Worm (Caenorhabditis elegans) whole organism, L2 larva: ENCODE data around the gene cyp-13A10.
A peak's percentile ranks its signal among the peaks of the same experiment; 100 is the strongest.

Source experiments
- C34F6.9 ChIP-seq: fragments of 150-350 bp; optimal IDR thresholded peaks from 2 replicates; lab custom pipeline; 2014; ENCODE audit warnings: missing biosample characterization, missing genetic modification characterization
- F13H6.1 ChIP-seq: sonication (generic microtip); optimal IDR thresholded peaks from 2 replicates; lab custom pipeline; 2016; ENCODE audit warnings: missing genetic modification characterization, missing compliant biosample characterization
- R02D3.7 ChIP-seq: fragments of 150-350 bp; optimal IDR thresholded peaks from 2 replicates; lab custom pipeline; 2014; ENCODE audit warnings: missing biosample characterization, missing genetic modification characterization
- Y55F3AM.14 ChIP-seq: fragments of 200-800 bp; sonication (Bioruptor generic); optimal IDR thresholded peaks from 2 replicates; lab custom pipeline; 2018; ENCODE audit warnings: mild to moderate bottlenecking, missing genetic modification characterization, missing compliant biosample characterization
- ZK546.5 ChIP-seq: sonication (generic microtip); optimal IDR thresholded peaks from 2 replicates; lab custom pipeline; 2017; ENCODE audit warnings: missing biosample characterization, missing genetic modification characterization
- alr-1 ChIP-seq: fragments of 150-350 bp; optimal IDR thresholded peaks from 2 replicates; lab custom pipeline; 2014; ENCODE audit warnings: missing biosample characterization, missing genetic modification characterization
- aly-2 ChIP-seq: fragments of 150-350 bp; optimal IDR thresholded peaks from 2 replicates; lab custom pipeline; 2014; ENCODE audit warnings: missing biosample characterization, missing genetic modification characterization
- ama-1 ChIP-seq: fragments of 150-350 bp; optimal IDR thresholded peaks from 2 replicates; lab custom pipeline; 2018; ENCODE audit warnings: inconsistent platforms
- blmp-1 ChIP-seq: sonication (generic microtip); optimal IDR thresholded peaks from 2 replicates; lab custom pipeline; 2017; ENCODE audit warnings: missing genetic modification characterization, mild to moderate bottlenecking, missing compliant biosample characterization, antibody characterized with exemption, moderate library complexity; ENCODE audit not compliant: insufficient read depth
- ceh-16 ChIP-seq: fragments of 150-350 bp; optimal IDR thresholded peaks from 2 replicates; lab custom pipeline; 2014; ENCODE audit warnings: missing biosample characterization, missing genetic modification characterization
- ceh-82 ChIP-seq: fragments of 150-350 bp; optimal IDR thresholded peaks from 2 replicates; lab custom pipeline; 2014; ENCODE audit warnings: missing biosample characterization, missing genetic modification characterization
- crh-2 ChIP-seq: sonication (generic microtip); optimal IDR thresholded peaks from 2 replicates; lab custom pipeline; 2017; ENCODE audit warnings: missing biosample characterization, missing genetic modification characterization
- dmd-4 ChIP-seq: sonication (generic microtip); optimal IDR thresholded peaks from 2 replicates; lab custom pipeline; 2017; ENCODE audit warnings: missing biosample characterization, missing genetic modification characterization
- egl-27 ChIP-seq: sonication (generic microtip); optimal IDR thresholded peaks from 3 replicates; lab custom pipeline; 2017; ENCODE audit warnings: missing biosample characterization, missing genetic modification reagents, missing genetic modification characterization
- elt-1 ChIP-seq: fragments of 150-350 bp; optimal IDR thresholded peaks from 2 replicates; lab custom pipeline; 2014; ENCODE audit warnings: missing biosample characterization, missing genetic modification characterization
- elt-3 ChIP-seq: sonication (generic microtip); optimal IDR thresholded peaks from 2 replicates; lab custom pipeline; 2017; ENCODE audit warnings: missing biosample characterization, missing genetic modification characterization
- fos-1 ChIP-seq: fragments of 150-350 bp; optimal IDR thresholded peaks from 2 replicates; lab custom pipeline; 2014; ENCODE audit warnings: missing biosample characterization, missing genetic modification characterization
- gmeb-1 ChIP-seq: fragments of 150-350 bp; optimal IDR thresholded peaks from 2 replicates; lab custom pipeline; 2014; ENCODE audit warnings: missing biosample characterization, missing genetic modification characterization
- lin-11 ChIP-seq: fragments of 150-350 bp; sonication (generic microtip); optimal IDR thresholded peaks from 2 replicates; lab custom pipeline; 2014; ENCODE audit warnings: missing biosample characterization, missing genetic modification characterization, inconsistent platforms, mixed read lengths
- lin-13 ChIP-seq: fragments of 150-350 bp; optimal IDR thresholded peaks from 2 replicates; lab custom pipeline; 2014; ENCODE audit warnings: missing biosample characterization, missing genetic modification reagents, missing genetic modification characterization
- lin-39 ChIP-seq: fragments of 150-350 bp; optimal IDR thresholded peaks from 2 replicates; lab custom pipeline; 2014; ENCODE audit warnings: missing biosample characterization, missing genetic modification reagents, missing genetic modification characterization
- lsy-2 ChIP-seq, 2 experiments: fragments of 150-350 bp in 1 of 2; sonication (generic microtip) in 1 of 2; optimal IDR thresholded peaks; 2 replicates each; lab custom pipeline; 2014 to 2017; ENCODE audit warnings: missing biosample characterization in 2 of 2, missing genetic modification characterization in 2 of 2
- mab-5 ChIP-seq: fragments of 150-350 bp; optimal IDR thresholded peaks from 2 replicates; lab custom pipeline; 2014; ENCODE audit warnings: missing biosample characterization, missing genetic modification characterization
- mbf-1 ChIP-seq: sonication (generic microtip); optimal IDR thresholded peaks from 2 replicates; lab custom pipeline; 2017; ENCODE audit warnings: missing biosample characterization, missing genetic modification characterization
- mdl-1 ChIP-seq, 2 experiments: fragments of 150-350 bp in 1 of 2; sonication (generic microtip) in 1 of 2; optimal IDR thresholded peaks; 2 replicates each; lab custom pipeline; 2017; ENCODE audit warnings: missing biosample characterization in 2 of 2, missing genetic modification characterization in 2 of 2
- nhr-10 ChIP-seq: sonication (generic microtip); optimal IDR thresholded peaks from 2 replicates; lab custom pipeline; 2017; ENCODE audit warnings: missing biosample characterization, missing genetic modification characterization
- nhr-11 ChIP-seq: fragments of 150-350 bp; optimal IDR thresholded peaks from 2 replicates; lab custom pipeline; 2014; ENCODE audit warnings: missing biosample characterization, missing genetic modification characterization
- nhr-12 ChIP-seq: fragments of 150-350 bp; optimal IDR thresholded peaks from 2 replicates; lab custom pipeline; 2014; ENCODE audit warnings: missing biosample characterization, missing genetic modification characterization
- nhr-129 ChIP-seq: fragments of 150-350 bp; optimal IDR thresholded peaks from 2 replicates; lab custom pipeline; 2014; ENCODE audit warnings: missing biosample characterization, missing genetic modification characterization
- nhr-21 ChIP-seq: fragments of 150-350 bp; optimal IDR thresholded peaks from 2 replicates; lab custom pipeline; 2014; ENCODE audit warnings: missing biosample characterization, missing genetic modification characterization
- nhr-23 ChIP-seq: fragments of 150-350 bp; optimal IDR thresholded peaks from 2 replicates; lab custom pipeline; 2014; ENCODE audit warnings: missing biosample characterization, missing genetic modification reagents, missing genetic modification characterization
- nhr-237 ChIP-seq: fragments of 150-350 bp; optimal IDR thresholded peaks from 2 replicates; lab custom pipeline; 2014; ENCODE audit warnings: missing biosample characterization, missing genetic modification characterization
- nhr-25 ChIP-seq: fragments of 150-350 bp; sonication (generic microtip); optimal IDR thresholded peaks from 3 replicates; lab custom pipeline; 2014; ENCODE audit warnings: missing biosample characterization, missing genetic modification characterization
- nhr-6 ChIP-seq: fragments of 150-350 bp; optimal IDR thresholded peaks from 2 replicates; lab custom pipeline; 2014; ENCODE audit warnings: missing biosample characterization, missing genetic modification characterization
- nhr-77 ChIP-seq: fragments of 150-350 bp; optimal IDR thresholded peaks from 2 replicates; lab custom pipeline; 2014; ENCODE audit warnings: missing biosample characterization, missing genetic modification characterization
- peb-1 ChIP-seq: fragments of 150-350 bp; optimal IDR thresholded peaks from 2 replicates; lab custom pipeline; 2014; ENCODE audit warnings: missing biosample characterization, missing genetic modification characterization
- sem-4 ChIP-seq: fragments of 150-350 bp; optimal IDR thresholded peaks from 2 replicates; lab custom pipeline; 2014; ENCODE audit warnings: missing biosample characterization, missing genetic modification reagents, missing genetic modification characterization
- skn-1 ChIP-seq: sonication (generic microtip); optimal IDR thresholded peaks from 2 replicates; lab custom pipeline; 2017; ENCODE audit warnings: missing biosample characterization, missing genetic modification characterization
- sma-3 ChIP-seq: sonication (generic microtip); optimal IDR thresholded peaks from 2 replicates; lab custom pipeline; 2016; ENCODE audit warnings: missing genetic modification reagents, missing genetic modification characterization, missing compliant biosample characterization
- sma-9 ChIP-seq, 2 experiments: fragments of 150-350 bp in 1 of 2; sonication (generic microtip) in 1 of 2; optimal IDR thresholded peaks; 2 replicates each; lab custom pipeline; 2014 to 2016; ENCODE audit warnings: missing genetic modification characterization in 2 of 2, mild to moderate bottlenecking in 1 of 2, missing biosample characterization in 1 of 2, missing compliant biosample characterization in 1 of 2, missing genetic modification reagents in 1 of 2, moderate library complexity in 1 of 2
- snpc-4 ChIP-seq: fragments of 150-350 bp; optimal IDR thresholded peaks from 2 replicates; lab custom pipeline; 2014; ENCODE audit warnings: missing biosample characterization, missing genetic modification characterization
- unc-39 ChIP-seq: fragments of 150-350 bp; optimal IDR thresholded peaks from 2 replicates; lab custom pipeline; 2014; ENCODE audit warnings: missing biosample characterization, missing genetic modification characterization
- unc-55 ChIP-seq: fragments of 150-350 bp; sonication (generic microtip); optimal IDR thresholded peaks from 3 replicates; lab custom pipeline; 2014; ENCODE audit warnings: missing biosample characterization, missing genetic modification reagents, missing genetic modification characterization
- unc-62 ChIP-seq: fragments of 150-350 bp; optimal IDR thresholded peaks from 2 replicates; lab custom pipeline; 2014; ENCODE audit warnings: missing biosample characterization, missing genetic modification reagents, missing genetic modification characterization
- zag-1 ChIP-seq: fragments of 150-350 bp; optimal IDR thresholded peaks from 2 replicates; lab custom pipeline; 2014; ENCODE audit warnings: missing biosample characterization, missing genetic modification characterization
- ztf-1 ChIP-seq: fragments of 200-800 bp; sonication (Bioruptor generic); conservative IDR thresholded peaks from 2 replicates; pipeline ENCODE4 v1.3.6; 2022; ENCODE audit warnings: missing genetic modification characterization, missing compliant biosample characterization
- ztf-11 ChIP-seq: sonication (generic microtip); optimal IDR thresholded peaks from 2 replicates; lab custom pipeline; 2017; ENCODE audit warnings: missing biosample characterization, missing genetic modification characterization
- ztf-4 ChIP-seq: fragments of 150-350 bp; optimal IDR thresholded peaks from 2 replicates; lab custom pipeline; 2014; ENCODE audit warnings: missing biosample characterization, missing genetic modification characterization

The cyp-13A10 gene

ce11 chrII:9619402-9619862, 43.3 kb downstream of the cyp-13A10 start:
- TF ChIP-seq blmp-1: peak; percentile 13
- no peak for TF ChIP-seq ztf-11 (tag; lab: Kevin White, UChicago)
- TF ChIP-seq unc-62: no peak
- no peak for TF ChIP-seq aly-2 (tag; lab: Kevin White, UChicago)
- no peak for TF ChIP-seq mab-5
- no peak for TF ChIP-seq ceh-82 (tag; lab: Kevin White, UChicago)
- peak; percentile 50 for TF ChIP-seq egl-27
- peak; percentile 81 for TF ChIP-seq elt-1 (tag; lab: Kevin White, UChicago)
- no peak for TF ChIP-seq ztf-1
- no peak for TF ChIP-seq R02D3.7
- peak; percentile 73 for TF ChIP-seq sma-3 (GFP tag; lab: Kevin White, UChicago)
- TF ChIP-seq sem-4 (tag; lab: Kevin White, UChicago): no peak
- TF ChIP-seq crh-2 (tag; lab: Kevin White, UChicago): peak; percentile 45
- TF ChIP-seq alr-1 (tag; lab: Kevin White, UChicago): no peak
- TF ChIP-seq F13H6.1: peak; percentile 70
- TF ChIP-seq ama-1 (lab: Kevin White, UChicago): peak; percentile 19
- TF ChIP-seq zag-1 (tag; lab: Kevin White, UChicago): no peak
- no peak for TF ChIP-seq nhr-237 (tag; lab: Kevin White, UChicago)
- TF ChIP-seq elt-3 (tag; lab: Kevin White, UChicago): no peak
- TF ChIP-seq nhr-12 (tag; lab: Kevin White, UChicago): no peak
- TF ChIP-seq lin-11: no peak
- TF ChIP-seq dmd-4 (tag; lab: Kevin White, UChicago): no peak
- TF ChIP-seq C34F6.9 (tag; lab: Kevin White, UChicago): peak; percentile 41
- TF ChIP-seq nhr-25: peak; percentile 31
- TF ChIP-seq lin-39 (tag; lab: Kevin White, UChicago): no peak
- TF ChIP-seq mbf-1 (tag; lab: Kevin White, UChicago): no peak
- TF ChIP-seq snpc-4 (tag; lab: Kevin White, UChicago): no peak
- peak; percentile 67 for TF ChIP-seq nhr-21
- no peak for TF ChIP-seq Y55F3AM.14 (GFP tag; lab: Kevin White, UChicago)
- peak; percentile 39 for TF ChIP-seq sma-9 (GFP tag; optimal IDR thresholded peaks at IDR 0.05; lab: Kevin White, UChicago)
- no peak for TF ChIP-seq sma-9 (tag; optimal IDR thresholded peaks at IDR 0.05; lab: Kevin White, UChicago)
- no peak for TF ChIP-seq peb-1 (tag; lab: Kevin White, UChicago)
- TF ChIP-seq nhr-6 (tag; lab: Kevin White, UChicago): no peak
- no peak for TF ChIP-seq unc-39 (tag; lab: Kevin White, UChicago)
- TF ChIP-seq nhr-23 (tag; lab: Kevin White, UChicago): no peak
- no peak for TF ChIP-seq ZK546.5 (tag; lab: Kevin White, UChicago)
- TF ChIP-seq nhr-10 (tag; lab: Kevin White, UChicago): no peak
- no peak for TF ChIP-seq ztf-4 (tag; lab: Kevin White, UChicago)
- peak; percentile 5 for TF ChIP-seq lin-13 (GFP tag; lab: Kevin White, UChicago)
- peak; percentile 95 for TF ChIP-seq fos-1 (tag; lab: Kevin White, UChicago)
- TF ChIP-seq lsy-2 (tag; optimal IDR thresholded peaks at IDR 0.05; lab: Kevin White, UChicago): peak in 1 of 2 experiments; percentile 49
- TF ChIP-seq nhr-129 (tag; lab: Kevin White, UChicago): peak; percentile 86
- TF ChIP-seq mdl-1 (tag; optimal IDR thresholded peaks at IDR 0.05; lab: Kevin White, UChicago): no peak
- no peak for TF ChIP-seq nhr-11
- TF ChIP-seq ceh-16: peak; percentile 62
- TF ChIP-seq skn-1 (tag; lab: Kevin White, UChicago): peak; percentile 32
- no peak for TF ChIP-seq unc-55 (GFP tag; lab: Kevin White, UChicago)
- TF ChIP-seq gmeb-1 (tag; lab: Kevin White, UChicago): no peak
- TF ChIP-seq nhr-77: no peak
